Fruit fly (Drosophila melanogaster): ENCODE measurements around the gene Pex11c.

- TF ChIP-seq CG8478 (optimal IDR thresholded peaks at IDR 0.05) (no peak), CTCF (optimal IDR thresholded peaks at IDR 0.05) (no peak)
Measured at dm6 chr3R:23257986-23258427, at the start of gene Pex11c, which contains the start of gene wda.
